Fruit fly (Drosophila melanogaster) whole organism, embryonic: ENCODE data around the gene CG6254.

Experiments
- Bdp1 ChIP-seq: fragments of 200-800 bp; sonication (Bioruptor generic); optimal IDR thresholded peaks from 3 replicates; lab custom pipeline; 2016; ENCODE audit warnings: missing biosample characterization, missing genetic modification characterization
- CG10147 ChIP-seq: fragments of 200-800 bp; sonication (Bioruptor generic); optimal IDR thresholded peaks from 2 replicates; lab custom pipeline; 2019; ENCODE audit warnings: missing biosample characterization, mild to moderate bottlenecking, missing genetic modification characterization, moderate library complexity
- CG10209 ChIP-seq: fragments of 200-800 bp; sonication (Bioruptor generic); optimal IDR thresholded peaks from 3 replicates; lab custom pipeline; 2017; ENCODE audit warnings: missing biosample characterization, mild to moderate bottlenecking, missing genetic modification characterization, missing genetic modification reagents
- CG10543 ChIP-seq: fragments of 200-800 bp; sonication (Bioruptor generic); optimal IDR thresholded peaks from 3 replicates; lab custom pipeline; 2017; ENCODE audit warnings: missing biosample characterization, mild to moderate bottlenecking, missing genetic modification characterization, moderate library complexity
- CG11093 ChIP-seq: fragments of 200-800 bp; sonication (Bioruptor generic); IDR thresholded peaks from 3 replicates; pipeline ENCODE4 v1.3.6; 2022; ENCODE audit warnings: missing biosample characterization, missing genetic modification characterization
- CG11504 ChIP-seq: fragments of 200-800 bp; sonication (Bioruptor generic); optimal IDR thresholded peaks from 3 replicates; lab custom pipeline; 2019; ENCODE audit warnings: missing biosample characterization, mild to moderate bottlenecking, missing genetic modification characterization, moderate library complexity
- CG11696 ChIP-seq: fragments of 200-800 bp; sonication (Bioruptor generic); IDR thresholded peaks from 2 replicates; pipeline ENCODE4 v1.3.6; 2022; ENCODE audit warnings: missing biosample characterization, missing genetic modification characterization
- CG12104 ChIP-seq: fragments of 200-800 bp; sonication (Bioruptor generic); optimal IDR thresholded peaks from 3 replicates; lab custom pipeline; 2016; ENCODE audit warnings: missing biosample characterization, missing genetic modification characterization
- CG12744 ChIP-seq: fragments of 200-800 bp; sonication (Bioruptor generic); optimal IDR thresholded peaks from 2 replicates; lab custom pipeline; 2016; ENCODE audit warnings: missing biosample characterization, missing genetic modification characterization
- CG13296 ChIP-seq: fragments of 200-800 bp; sonication (Bioruptor generic); optimal IDR thresholded peaks from 3 replicates; lab custom pipeline; 2018; ENCODE audit warnings: missing biosample characterization, mild to moderate bottlenecking, missing genetic modification characterization
- CG14667 ChIP-seq: fragments of 200-800 bp; sonication (Bioruptor generic); IDR thresholded peaks from 2 replicates; pipeline ENCODE4 v1.3.6; 2022; ENCODE audit warnings: missing biosample characterization, missing genetic modification characterization
- CG15514 ChIP-seq: fragments of 200-800 bp; sonication (Bioruptor generic); optimal IDR thresholded peaks from 3 replicates; lab custom pipeline; 2017; ENCODE audit warnings: missing biosample characterization, missing genetic modification characterization, mild to moderate bottlenecking, moderate library complexity, missing genetic modification reagents
- CG2120 ChIP-seq: fragments of 200-800 bp; sonication (Bioruptor generic); optimal IDR thresholded peaks from 3 replicates; lab custom pipeline; 2016; ENCODE audit warnings: missing biosample characterization, missing genetic modification characterization
- CG31441 ChIP-seq: fragments of 200-800 bp; sonication (Bioruptor generic); IDR thresholded peaks from 2 replicates; pipeline ENCODE4 v1.3.6; 2022; ENCODE audit warnings: missing biosample characterization, missing genetic modification characterization
- CG3163 ChIP-seq: fragments of 200-800 bp; sonication (Bioruptor generic); optimal IDR thresholded peaks from 3 replicates; lab custom pipeline; 2016; ENCODE audit warnings: missing biosample characterization, missing genetic modification characterization
- CG4282 ChIP-seq: fragments of 200-800 bp; sonication (Bioruptor generic); optimal IDR thresholded peaks from 2 replicates; lab custom pipeline; 2016; ENCODE audit warnings: missing biosample characterization, missing genetic modification characterization
- CG4404 ChIP-seq: fragments of 200-800 bp; sonication (Bioruptor generic); IDR thresholded peaks from 2 replicates; pipeline ENCODE4 v1.3.6; 2022; ENCODE audit warnings: missing biosample characterization, missing genetic modification characterization
- CG9215 ChIP-seq: fragments of 200-800 bp; sonication (Bioruptor generic); IDR thresholded peaks from 2 replicates; pipeline ENCODE4 v1.3.6; 2022; ENCODE audit warnings: missing biosample characterization, missing genetic modification characterization
- CTCF ChIP-seq: fragments of 200-800 bp; sonication (Bioruptor generic); optimal IDR thresholded peaks from 2 replicates; lab custom pipeline; 2017; ENCODE audit warnings: missing biosample characterization, mild to moderate bottlenecking, missing genetic modification characterization, moderate library complexity
- D19B ChIP-seq: fragments of 200-800 bp; sonication (Bioruptor generic); optimal IDR thresholded peaks from 2 replicates; lab custom pipeline; 2017; ENCODE audit warnings: missing biosample characterization, mild to moderate bottlenecking, missing genetic modification characterization
- Dfd ChIP-seq, 2 experiments: fragments of >200 bp; optimal IDR thresholded peaks; 2 replicates each; lab custom pipeline; 2017; ENCODE audit warnings: missing biosample characterization in 2 of 2, missing genetic modification characterization in 2 of 2
- HLH54F ChIP-seq: fragments of 200-800 bp; sonication (Bioruptor generic); optimal IDR thresholded peaks from 3 replicates; lab custom pipeline; 2016; ENCODE audit warnings: missing biosample characterization, missing genetic modification characterization
- HLHmδ ChIP-seq: fragments of 200-800 bp; sonication (Bioruptor generic); optimal IDR thresholded peaks from 2 replicates; lab custom pipeline; 2018; ENCODE audit warnings: missing biosample characterization, mild to moderate bottlenecking, missing genetic modification characterization, moderate library complexity
- Hmx ChIP-seq: fragments of 200-800 bp; sonication (Bioruptor generic); optimal IDR thresholded peaks from 2 replicates; lab custom pipeline; 2016; ENCODE audit warnings: missing biosample characterization, missing genetic modification characterization
- Hr3 ChIP-seq: fragments of 200-800 bp; sonication (Bioruptor generic); optimal IDR thresholded peaks from 3 replicates; lab custom pipeline; 2016; ENCODE audit warnings: missing biosample characterization, missing genetic modification characterization
- NC2β ChIP-seq: fragments of 200-800 bp; sonication (Bioruptor generic); optimal IDR thresholded peaks from 2 replicates; lab custom pipeline; 2016; ENCODE audit warnings: missing biosample characterization, missing genetic modification characterization
- Oaz ChIP-seq: fragments of 200-800 bp; sonication (Bioruptor generic); IDR thresholded peaks from 2 replicates; pipeline ENCODE4 v1.3.6; 2022; ENCODE audit warnings: missing biosample characterization, missing genetic modification characterization
- Oli ChIP-seq: fragments of 200-800 bp; sonication (Bioruptor generic); optimal IDR thresholded peaks from 2 replicates; lab custom pipeline; 2018; ENCODE audit warnings: missing biosample characterization, mild to moderate bottlenecking, missing genetic modification characterization, moderate library complexity
- Scr ChIP-seq: fragments of 200-800 bp; sonication (Bioruptor generic); IDR thresholded peaks from 2 replicates; pipeline ENCODE4 v1.3.6; 2022; ENCODE audit warnings: missing biosample characterization, missing genetic modification characterization; ENCODE audit not compliant: partially characterized antibody
- Sox100B ChIP-seq: fragments of 200-800 bp; sonication (Bioruptor generic); optimal IDR thresholded peaks from 3 replicates; lab custom pipeline; 2018; ENCODE audit warnings: missing biosample characterization, mild to moderate bottlenecking, missing genetic modification characterization
- cwo ChIP-seq: fragments of 200-800 bp; sonication (Bioruptor generic); optimal IDR thresholded peaks from 3 replicates; lab custom pipeline; 2017; ENCODE audit warnings: missing biosample characterization, missing genetic modification characterization, mild to moderate bottlenecking, moderate library complexity, missing genetic modification reagents
- ems ChIP-seq: fragments of 200-800 bp; sonication (Bioruptor generic); optimal IDR thresholded peaks from 3 replicates; lab custom pipeline; 2016; ENCODE audit warnings: missing biosample characterization, missing genetic modification characterization
- fd3F ChIP-seq: fragments of 200-800 bp; sonication (Bioruptor generic); optimal IDR thresholded peaks from 2 replicates; lab custom pipeline; 2018; ENCODE audit warnings: missing biosample characterization, mild to moderate bottlenecking, missing genetic modification characterization, moderate library complexity
- fd96Cb ChIP-seq: fragments of 200-800 bp; sonication (Bioruptor generic); optimal IDR thresholded peaks from 2 replicates; lab custom pipeline; 2018; ENCODE audit warnings: missing biosample characterization, mild to moderate bottlenecking, missing genetic modification characterization, moderate library complexity
- lola ChIP-seq, 3 experiments: fragments of >200 bp in 2 of 3; fragments of 200-800 bp in 1 of 3; sonication (Bioruptor generic) in 1 of 3; optimal IDR thresholded peaks; 2 replicates each; lab custom pipeline; 2017 to 2019; ENCODE audit warnings: missing biosample characterization in 3 of 3, missing genetic modification characterization in 3 of 3, mild to moderate bottlenecking in 1 of 3, moderate library complexity in 1 of 3
- lov ChIP-seq, 2 experiments: fragments of 200-800 bp in 1 of 2; fragments of >200 bp in 1 of 2; sonication (Bioruptor generic) in 1 of 2; IDR thresholded peaks in 1 of 2; optimal IDR thresholded peaks in 1 of 2; 2 replicates in 1 of 2; 3 replicates in 1 of 2; pipeline versions ENCODE4 v1.3.6 to Lab custom; 2017 to 2022; ENCODE audit warnings: missing biosample characterization in 1 of 2, missing genetic modification characterization in 1 of 2
- odd ChIP-seq: fragments of 200-800 bp; sonication (Bioruptor generic); optimal IDR thresholded peaks from 2 replicates; lab custom pipeline; 2017; ENCODE audit warnings: missing biosample characterization, mild to moderate bottlenecking, missing genetic modification characterization
- pb ChIP-seq: fragments of 200-800 bp; sonication (Bioruptor generic); optimal IDR thresholded peaks from 3 replicates; lab custom pipeline; 2016; ENCODE audit warnings: missing biosample characterization, missing genetic modification characterization
- pho ChIP-seq: fragments of 200-800 bp; sonication (Bioruptor generic); optimal IDR thresholded peaks from 2 replicates; lab custom pipeline; 2016; ENCODE audit warnings: missing biosample characterization, missing genetic modification characterization
- ranshi ChIP-seq: fragments of 200-800 bp; sonication (Bioruptor generic); IDR thresholded peaks from 2 replicates; pipeline ENCODE4 v1.3.6; 2022; ENCODE audit warnings: missing biosample characterization, missing genetic modification characterization
- run ChIP-seq: fragments of 200-800 bp; sonication (Bioruptor generic); optimal IDR thresholded peaks from 3 replicates; lab custom pipeline; 2018; ENCODE audit warnings: missing biosample characterization, mild to moderate bottlenecking, missing genetic modification characterization
- sc ChIP-seq, 3 experiments: fragments of >200 bp in 2 of 3; fragments of 200-800 bp in 1 of 3; sonication (Bioruptor generic) in 1 of 3; optimal IDR thresholded peaks; 2 replicates in 2 of 3; 3 replicates in 1 of 3; lab custom pipeline; 2017; ENCODE audit warnings: mild to moderate bottlenecking in 1 of 3, missing biosample characterization in 1 of 3, missing genetic modification characterization in 1 of 3, missing genetic modification reagents in 1 of 3
- scrt ChIP-seq: fragments of 200-800 bp; sonication (Bioruptor generic); optimal IDR thresholded peaks from 2 replicates; lab custom pipeline; 2018; ENCODE audit warnings: missing biosample characterization, mild to moderate bottlenecking, missing genetic modification characterization, moderate library complexity
- sens ChIP-seq: fragments of 200-800 bp; sonication (Bioruptor generic); peaks from one replicate; lab custom pipeline; 2016; ENCODE audit warnings: missing biosample characterization, missing genetic modification characterization
- tgo ChIP-seq: fragments of 200-800 bp; sonication (Bioruptor generic); IDR thresholded peaks from 3 replicates; pipeline ENCODE4 v1.3.6; 2022; ENCODE audit warnings: missing biosample characterization, missing genetic modification characterization
- tio ChIP-seq: fragments of 200-800 bp; sonication (Bioruptor generic); optimal IDR thresholded peaks from 2 replicates; lab custom pipeline; 2017; ENCODE audit warnings: missing biosample characterization, missing genetic modification characterization, inconsistent platforms
- wek ChIP-seq: fragments of 200-800 bp; sonication (Bioruptor generic); optimal IDR thresholded peaks from 3 replicates; lab custom pipeline; 2018; ENCODE audit warnings: missing biosample characterization, mild to moderate bottlenecking, missing genetic modification characterization, moderate library complexity
- zfh1 ChIP-seq: fragments of 200-800 bp; sonication (Bioruptor generic); IDR thresholded peaks from 3 replicates; pipeline ENCODE4 v1.3.6; 2022; ENCODE audit warnings: missing biosample characterization, missing genetic modification characterization

Gene CG6254

DNA sequence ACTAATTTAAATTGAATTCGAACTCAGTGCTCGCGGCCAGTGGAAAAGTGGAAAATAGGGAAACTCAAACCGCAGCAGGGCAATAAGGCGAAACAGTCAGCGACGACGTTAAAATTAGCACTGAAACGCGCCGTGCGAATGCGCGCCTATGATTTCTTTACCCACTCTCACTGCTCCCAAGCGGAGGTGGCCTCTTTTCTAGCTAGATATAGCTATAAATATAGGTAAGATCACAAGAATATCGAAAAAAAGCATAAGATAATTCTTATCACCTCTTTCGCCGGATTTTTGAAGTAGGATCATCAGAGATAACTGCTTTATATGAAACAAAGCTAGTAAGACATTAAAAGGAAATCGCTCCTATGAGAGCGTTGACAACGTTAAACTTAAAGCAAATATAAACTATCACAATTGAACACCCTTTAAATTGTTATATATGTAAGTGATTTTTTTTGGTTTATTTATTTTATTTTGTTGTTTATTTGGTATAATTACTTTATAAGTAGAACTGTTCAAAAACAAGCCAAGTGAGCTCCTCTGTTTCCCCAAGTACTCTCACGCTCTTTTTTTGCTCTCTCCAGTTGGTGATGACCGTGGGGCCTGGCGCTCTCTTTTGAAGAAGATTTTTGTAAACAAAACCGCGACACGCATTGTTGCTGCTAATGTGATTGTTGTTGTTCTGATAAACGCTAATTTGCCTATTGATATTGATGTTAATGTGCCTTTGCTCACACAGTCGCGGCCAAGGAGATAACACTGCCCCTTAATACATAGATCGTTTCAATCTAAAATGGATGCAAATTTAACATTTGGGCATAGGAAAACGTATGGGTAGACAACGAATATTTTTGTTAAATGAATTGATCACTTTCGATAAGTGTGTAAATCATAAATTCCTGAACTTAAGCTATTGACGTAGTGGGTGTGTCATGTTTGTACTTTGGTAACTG lies 21.2 kb downstream of the CG6254 start, which contains the start of gene tws (continued):
- TF ChIP-seq tio (GFP tag; lab: Kevin White, UChicago): peak; percentile 35
- TF ChIP-seq ems: peak; percentile 35
- TF ChIP-seq CG10543 (GFP tag; lab: Kevin White, UChicago): peak; percentile 46
- no peak for TF ChIP-seq CG4404 (GFP tag; lab: Robert Waterston, UW)
- peak; percentile 48 for TF ChIP-seq pho (GFP tag; lab: Kevin White, UChicago)
- peak; percentile 16 for TF ChIP-seq Hr3 (GFP tag; lab: Kevin White, UChicago)
- TF ChIP-seq CG12744: peak; percentile 32
- TF ChIP-seq wek (GFP tag; lab: Kevin White, UChicago): peak; percentile 67
- TF ChIP-seq Scr (GFP tag; lab: Robert Waterston, UW): no peak
- peak; percentile 38; the same call in 2 of the 3 replicates for TF ChIP-seq zfh1 (GFP tag; lab: Robert Waterston, UW)
- peak in 1 of 3 experiments; percentile 47 for TF ChIP-seq lola (GFP tag; optimal IDR thresholded peaks at IDR 0.05; lab: Kevin White, UChicago)
- TF ChIP-seq CG15514: peak; percentile 51
- TF ChIP-seq Oli (tag; lab: Kevin White, UChicago): peak; percentile 21
- no peak for TF ChIP-seq HLHmδ (GFP tag; lab: Kevin White, UChicago)
- TF ChIP-seq CG10147 (GFP tag; lab: Kevin White, UChicago): peak; percentile 61
- TF ChIP-seq tgo: peak; percentile 49; the same call in 2 of the 3 replicates
- TF ChIP-seq HLH54F (GFP tag; lab: Kevin White, UChicago): peak; percentile 13
- TF ChIP-seq NC2β (GFP tag; lab: Kevin White, UChicago): peak; percentile 16
- peak; percentile 68 for TF ChIP-seq CG31441 (GFP tag; lab: Robert Waterston, UW)
- no peak for TF ChIP-seq Dfd (GFP tag; optimal IDR thresholded peaks at IDR 0.05; lab: Kevin White, UChicago)
- peak; percentile 57 for TF ChIP-seq CG11504 (tag; lab: Kevin White, UChicago)
- no peak for TF ChIP-seq CG3163
- TF ChIP-seq sens (GFP tag; lab: Kevin White, UChicago): peak; percentile 86
- TF ChIP-seq Bdp1 (GFP tag; lab: Kevin White, UChicago): no peak
- no peak for TF ChIP-seq lov (optimal IDR thresholded peaks at IDR 0.05; lab: Kevin White, UChicago)
- TF ChIP-seq lov (GFP tag; IDR thresholded peaks at IDR 0.05; lab: Robert Waterston, UW): peak; percentile 7; the same call in 1 of the 3 replicates
- no peak for TF ChIP-seq CG4282 (GFP tag; lab: Kevin White, UChicago)
- TF ChIP-seq ranshi (GFP tag; lab: Robert Waterston, UW): peak; percentile 45; the same call in 1 of the 2 replicates
- TF ChIP-seq cwo (GFP tag; lab: Kevin White, UChicago): peak; percentile 44
- TF ChIP-seq Sox100B: peak; percentile 55
- TF ChIP-seq D19B (GFP tag; lab: Kevin White, UChicago): peak; percentile 28
- TF ChIP-seq CG9215 (GFP tag; lab: Robert Waterston, UW): no peak
- peak; percentile 57 for TF ChIP-seq run (tag; lab: Kevin White, UChicago)
- TF ChIP-seq CG11093 (GFP tag; lab: Robert Waterston, UW): no peak
- TF ChIP-seq Oaz (GFP tag; lab: Robert Waterston, UW): no peak
- peak; percentile 19 for TF ChIP-seq fd96Cb (tag; lab: Kevin White, UChicago)
- TF ChIP-seq sc (optimal IDR thresholded peaks at IDR 0.05; lab: Kevin White, UChicago): no peak
- no peak for TF ChIP-seq sc (GFP tag; optimal IDR thresholded peaks at IDR 0.05; lab: Kevin White, UChicago)
- peak; percentile 30 for TF ChIP-seq scrt (GFP tag; lab: Kevin White, UChicago)
- TF ChIP-seq CTCF (GFP tag; lab: Kevin White, UChicago): peak; percentile 7
- peak; percentile 50 for TF ChIP-seq CG2120 (GFP tag; lab: Kevin White, UChicago)
- TF ChIP-seq CG11696 (GFP tag; lab: Robert Waterston, UW): peak; percentile 95
- TF ChIP-seq odd (GFP tag; lab: Kevin White, UChicago): peak; percentile 52
- peak; percentile 10 for TF ChIP-seq CG13296 (GFP tag; lab: Kevin White, UChicago)
- TF ChIP-seq fd3F (GFP tag; lab: Kevin White, UChicago): peak; percentile 55
- no peak for TF ChIP-seq Hmx (GFP tag; lab: Kevin White, UChicago)
- TF ChIP-seq CG10209 (GFP tag; lab: Kevin White, UChicago): peak; percentile 66
- TF ChIP-seq pb (GFP tag; lab: Kevin White, UChicago): peak; percentile 50
- no peak for TF ChIP-seq CG14667
- peak; percentile 12 for TF ChIP-seq CG12104
